Fruit fly (Drosophila melanogaster) whole organism: ENCODE results near the gene FucTB.

ENCODE experiments used
- Dll ChIP-seq: fragments of >200 bp; optimal IDR thresholded peaks from 2 replicates; lab custom pipeline; 2017
- psq ChIP-seq: fragments of >200 bp; optimal IDR thresholded peaks from 2 replicates; lab custom pipeline; 2017

DNA sequence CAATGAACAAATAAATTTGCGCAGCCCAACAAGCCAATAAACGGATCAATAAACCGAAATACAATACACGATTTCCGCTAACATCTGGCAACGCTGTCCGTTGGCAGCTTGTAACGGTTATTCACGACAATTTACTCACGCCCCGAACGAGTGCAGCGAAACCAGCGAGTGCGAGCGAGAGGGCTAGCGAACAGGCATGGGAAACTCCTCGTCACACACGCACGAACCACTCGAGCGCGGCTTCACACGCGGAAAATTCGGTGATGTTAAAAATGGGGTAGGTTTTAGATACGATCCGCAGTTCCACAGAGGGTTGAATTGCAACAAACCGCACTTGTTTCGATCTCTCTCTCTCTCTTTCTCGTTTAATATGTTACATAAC, 29.2 kb upstream of the FucTB start:
- no peak for TF ChIP-seq psq (lab: Kevin White, UChicago)
- no peak for TF ChIP-seq Dll (lab: Kevin White, UChicago)
